Fruit fly (Drosophila melanogaster): ENCODE results near the gene pHCl-2.

- TF ChIP-seq Snoo (tag; optimal IDR thresholded peaks at IDR 0.05) = no peak
- TF ChIP-seq CG10348 (GFP tag; IDR thresholded peaks at IDR 0.05) = no peak
- peak; percentile 71 for TF ChIP-seq CG4496 (GFP tag; IDR thresholded peaks at IDR 0.05)
- no peak for TF ChIP-seq CG17806 (tag; optimal IDR thresholded peaks at IDR 0.05)
- TF ChIP-seq Pif1B (GFP tag; optimal IDR thresholded peaks at IDR 0.05) = peak; percentile 11
- TF ChIP-seq CG15710 (tag; optimal IDR thresholded peaks at IDR 0.05) = no peak
- TF ChIP-seq CG14655 (GFP tag; optimal IDR thresholded peaks at IDR 0.05) = peak; percentile 84
- TF ChIP-seq Pif1A (GFP tag; optimal IDR thresholded peaks at IDR 0.05) = peak; percentile 68
- peak; percentile 78; the same call in 2 of the 3 replicates for TF ChIP-seq fd96Ca (GFP tag; IDR thresholded peaks at IDR 0.05)
- TF ChIP-seq CG34367 (tag; optimal IDR thresholded peaks at IDR 0.05) = no peak
- no peak for TF ChIP-seq EcR (GFP tag; optimal IDR thresholded peaks at IDR 0.05)
- 0 out of 2 replicates have a peak, but pooled peaks have one; percentile 37 for TF ChIP-seq CG32121 (GFP tag; IDR thresholded peaks at IDR 0.05)
- TF ChIP-seq CG8301 (tag; optimal IDR thresholded peaks at IDR 0.05) = peak; percentile 86
Measured at dm6 chr3R:31314477-31314876, 9.3 kb upstream of the pHCl-2 start.

Measured in whole organism, pupa.